Worm (Caenorhabditis elegans) whole organism, L4 larva: ENCODE data around the gene npr-17.
A peak's percentile ranks its signal among the peaks of the same experiment; 100 is the strongest.

Source experiments
- D1046.2 ChIP-seq: fragments of 200-800 bp; sonication (Bioruptor generic); IDR thresholded peaks from 2 replicates; pipeline ENCODE4 v1.3.6; 2022; ENCODE audit warnings: missing genetic modification characterization, missing compliant biosample characterization
- F26F4.8 ChIP-seq: fragments of 200-800 bp; sonication (Bioruptor generic); conservative IDR thresholded peaks from 2 replicates; pipeline ENCODE4 v1.3.6; 2022; ENCODE audit warnings: missing genetic modification characterization, missing compliant biosample characterization
- F37D6.2 ChIP-seq: sonication (generic microtip); optimal IDR thresholded peaks from 2 replicates; lab custom pipeline; 2016; ENCODE audit warnings: mild to moderate bottlenecking, missing genetic modification characterization, missing compliant biosample characterization
- ZK546.5 ChIP-seq, 2 experiments: sonication (generic microtip); optimal IDR thresholded peaks; 2 replicates each; lab custom pipeline; 2017; ENCODE audit warnings: missing biosample characterization in 2 of 2, missing genetic modification characterization in 2 of 2
- aha-1 ChIP-seq: fragments of 150-350 bp; peaks from one replicate; lab custom pipeline; 2014; ENCODE audit warnings: missing biosample characterization, missing genetic modification characterization
- ama-1 ChIP-seq: fragments of 150-350 bp; optimal IDR thresholded peaks from 2 replicates; lab custom pipeline; 2014; ENCODE audit warnings: inconsistent platforms, mixed read lengths
- arid-1 ChIP-seq: fragments of 200-800 bp; sonication (Bioruptor generic); conservative IDR thresholded peaks from 2 replicates; pipeline ENCODE4 v1.3.6; 2022; ENCODE audit warnings: missing genetic modification reagents, missing genetic modification characterization, missing compliant biosample characterization
- ceh-82 ChIP-seq: sonication (generic microtip); optimal IDR thresholded peaks from 2 replicates; lab custom pipeline; 2017; ENCODE audit warnings: missing biosample characterization, missing genetic modification characterization
- ces-1 ChIP-seq: fragments of 150-350 bp; sonication (generic microtip); optimal IDR thresholded peaks from 4 replicates; lab custom pipeline; 2014; ENCODE audit warnings: missing biosample characterization, missing genetic modification reagents, missing genetic modification characterization
- daf-16 ChIP-seq, 3 experiments: sonication (generic microtip); optimal IDR thresholded peaks; 2 replicates each; lab custom pipeline; 2016 to 2017; ENCODE audit warnings: missing genetic modification characterization in 3 of 3, missing genetic modification reagents in 3 of 3, mild to moderate bottlenecking in 2 of 3, missing compliant biosample characterization in 2 of 3, missing biosample characterization in 1 of 3, moderate library complexity in 1 of 3
- daf-8 ChIP-seq: fragments of 200-800 bp; sonication (Bioruptor generic); IDR thresholded peaks from 2 replicates; pipeline ENCODE4 v1.3.6; 2022; ENCODE audit warnings: missing genetic modification characterization, missing compliant biosample characterization
- dmd-8 ChIP-seq: fragments of 200-800 bp; sonication (Bioruptor generic); IDR thresholded peaks from 2 replicates; pipeline ENCODE4 v1.3.6; 2022; ENCODE audit warnings: missing genetic modification characterization, missing compliant biosample characterization
- dpl-1 ChIP-seq: fragments of 150-350 bp; optimal IDR thresholded peaks from 2 replicates; lab custom pipeline; 2014; ENCODE audit warnings: missing biosample characterization, missing genetic modification reagents, missing genetic modification characterization
- duxl-1 ChIP-seq: sonication (generic microtip); optimal IDR thresholded peaks from 2 replicates; lab custom pipeline; 2016; ENCODE audit warnings: mild to moderate bottlenecking, missing genetic modification characterization, moderate library complexity, missing compliant biosample characterization; ENCODE audit not compliant: poor library complexity
- dve-1 ChIP-seq: sonication (generic microtip); optimal IDR thresholded peaks from 2 replicates; lab custom pipeline; 2017; ENCODE audit warnings: antibody characterized with exemption, mild to moderate bottlenecking, missing genetic modification characterization, missing compliant biosample characterization; ENCODE audit not compliant: insufficient read depth
- egl-43 ChIP-seq: fragments of 200-800 bp; sonication (Bioruptor generic); IDR thresholded peaks from 2 replicates; pipeline ENCODE4 v1.3.6; 2022; ENCODE audit warnings: missing genetic modification reagents, missing genetic modification characterization, missing compliant biosample characterization
- fkh-10 ChIP-seq: fragments of 150-350 bp; optimal IDR thresholded peaks from 2 replicates; lab custom pipeline; 2014; ENCODE audit warnings: missing biosample characterization, missing genetic modification reagents, missing genetic modification characterization
- hlh-30 ChIP-seq: sonication (generic microtip); optimal IDR thresholded peaks from 2 replicates; lab custom pipeline; 2017; ENCODE audit warnings: antibody characterized with exemption, mild to moderate bottlenecking, missing genetic modification characterization, missing compliant biosample characterization; ENCODE audit not compliant: insufficient read depth
- hmg-1.1 ChIP-seq: fragments of 200-800 bp; sonication (Bioruptor generic); IDR thresholded peaks from 2 replicates; pipeline ENCODE4 v1.3.6; 2022; ENCODE audit warnings: missing genetic modification reagents, missing genetic modification characterization, missing compliant biosample characterization
- lim-7 ChIP-seq: fragments of 200-800 bp; sonication (Bioruptor generic); IDR thresholded peaks from 2 replicates; pipeline ENCODE4 v1.3.6; 2022; ENCODE audit warnings: missing genetic modification characterization, missing compliant biosample characterization
- lin-13 ChIP-seq: fragments of 150-350 bp; optimal IDR thresholded peaks from 2 replicates; lab custom pipeline; 2014; ENCODE audit warnings: missing biosample characterization, missing genetic modification reagents, missing genetic modification characterization
- lin-38 ChIP-seq: fragments of 200-800 bp; sonication (Bioruptor generic); IDR thresholded peaks from 2 replicates; pipeline ENCODE4 v1.3.6; 2022; ENCODE audit warnings: missing genetic modification reagents, missing genetic modification characterization, missing compliant biosample characterization
- lsy-2 ChIP-seq, 2 experiments: fragments of 150-350 bp in 1 of 2; sonication (generic microtip) in 1 of 2; optimal IDR thresholded peaks; 2 replicates each; lab custom pipeline; 2014 to 2017; ENCODE audit warnings: missing biosample characterization in 2 of 2, missing genetic modification characterization in 2 of 2
- mep-1 ChIP-seq: fragments of 150-350 bp; sonication (generic microtip); optimal IDR thresholded peaks from 3 replicates; lab custom pipeline; 2014; ENCODE audit warnings: missing biosample characterization, missing genetic modification characterization
- mes-2 ChIP-seq: sonication (generic microtip); optimal IDR thresholded peaks from 2 replicates; lab custom pipeline; 2016; ENCODE audit warnings: missing genotype, mild to moderate bottlenecking, missing genetic modification characterization, missing compliant biosample characterization; ENCODE audit not compliant: poor library complexity, severe bottlenecking
- mxl-2 ChIP-seq: fragments of 200-800 bp; sonication (Bioruptor generic); conservative IDR thresholded peaks from 2 replicates; pipeline ENCODE4 v1.3.6; 2022; ENCODE audit warnings: missing genetic modification reagents, missing genetic modification characterization, missing compliant biosample characterization
- nhr-10 ChIP-seq: fragments of 150-350 bp; optimal IDR thresholded peaks from 2 replicates; lab custom pipeline; 2014; ENCODE audit warnings: missing biosample characterization, missing genetic modification characterization
- nhr-25 ChIP-seq: sonication (generic microtip); optimal IDR thresholded peaks from 2 replicates; lab custom pipeline; 2017; ENCODE audit warnings: missing genetic modification characterization, mild to moderate bottlenecking, missing compliant biosample characterization, antibody characterized with exemption, moderate library complexity, borderline replicate concordance; ENCODE audit not compliant: insufficient read depth
- nhr-28 ChIP-seq: fragments of 150-350 bp; optimal IDR thresholded peaks from 2 replicates; lab custom pipeline; 2014; ENCODE audit warnings: missing biosample characterization, missing genetic modification characterization
- nhr-41 ChIP-seq: fragments of 200-800 bp; sonication (Bioruptor generic); IDR thresholded peaks from 2 replicates; pipeline ENCODE4 v1.3.6; 2022; ENCODE audit warnings: missing genetic modification reagents, missing genetic modification characterization, missing compliant biosample characterization
- nhr-6 ChIP-seq: fragments of 150-350 bp; optimal IDR thresholded peaks from 2 replicates; lab custom pipeline; 2014; ENCODE audit warnings: missing biosample characterization, missing genetic modification characterization
- nhr-77 ChIP-seq: fragments of 150-350 bp; optimal IDR thresholded peaks from 2 replicates; lab custom pipeline; 2014; ENCODE audit warnings: missing biosample characterization, missing genetic modification characterization
- pha-4 ChIP-seq, 2 experiments: fragments of 150-350 bp in 1 of 2; fragments of 200-800 bp in 1 of 2; sonication (Bioruptor generic) in 1 of 2; IDR thresholded peaks in 1 of 2; optimal IDR thresholded peaks in 1 of 2; 2 replicates each; pipeline versions ENCODE4 v1.3.6 to Lab custom; 2014 to 2022; ENCODE audit warnings: missing genetic modification characterization in 2 of 2, missing genetic modification reagents in 2 of 2, missing biosample characterization in 1 of 2, missing compliant biosample characterization in 1 of 2
- rbr-2 ChIP-seq: sonication (generic microtip); optimal IDR thresholded peaks from 2 replicates; lab custom pipeline; 2016; ENCODE audit warnings: missing genotype, missing genetic modification characterization, missing compliant biosample characterization
- sdz-12 ChIP-seq: fragments of 200-800 bp; sonication (Bioruptor generic); optimal IDR thresholded peaks from 2 replicates; lab custom pipeline; 2018; ENCODE audit warnings: mild to moderate bottlenecking, missing genetic modification characterization, missing compliant biosample characterization
- tra-1 ChIP-seq: fragments of 200-800 bp; sonication (Bioruptor generic); IDR thresholded peaks from 2 replicates; pipeline ENCODE4 v1.3.6; 2022; ENCODE audit warnings: missing genetic modification reagents, missing genetic modification characterization, missing compliant biosample characterization
- unc-39 ChIP-seq: sonication (generic microtip); optimal IDR thresholded peaks from 2 replicates; lab custom pipeline; 2017; ENCODE audit warnings: missing biosample characterization, missing genetic modification characterization
- unc-62 ChIP-seq, 3 experiments: fragments of 150-350 bp in 1 of 3; sonication (generic microtip); optimal IDR thresholded peaks in 2 of 3; peaks in 1 of 3; 1 replicate in 1 of 3; 2 replicates in 2 of 3; lab custom pipeline; 2014 to 2017; ENCODE audit warnings: missing biosample characterization in 3 of 3, missing genetic modification characterization in 3 of 3, missing genetic modification reagents in 3 of 3, missing genotype in 1 of 3
- zip-11 ChIP-seq: fragments of 200-800 bp; sonication (Bioruptor generic); IDR thresholded peaks from 2 replicates; pipeline ENCODE4 v1.3.6; 2022; ENCODE audit warnings: missing genetic modification characterization, missing compliant biosample characterization
- ztf-7 ChIP-seq: fragments of 150-350 bp; optimal IDR thresholded peaks from 2 replicates; lab custom pipeline; 2014; ENCODE audit warnings: missing biosample characterization, missing genetic modification characterization

Gene npr-17

ce11 chrIII:8029487-8029886, 33.2 kb upstream of the npr-17 start, which contains the start of gene F44B9.8:
TSS of gene F44B9.8 (minus strand) at chrIII:8029649.
- TF ChIP-seq rbr-2 (tag; lab: Kevin White, UChicago) (peak; percentile 40), tra-1 (GFP tag; lab: Robert Waterston, UW) (no peak), zip-11 (no peak), nhr-28 (tag; lab: Kevin White, UChicago) (peak; percentile 4), mep-1 (tag; lab: Kevin White, UChicago) (peak; percentile 74), nhr-10 (tag; lab: Kevin White, UChicago) (no peak), nhr-41 (no peak), pha-4 (GFP tag; IDR thresholded peaks at IDR 0.05; lab: Robert Waterston, UW) (no peak), pha-4 (tag; optimal IDR thresholded peaks at IDR 0.05; lab: Kevin White, UChicago) (no peak), dve-1 (peak; percentile 65), ama-1 (lab: Kevin White, UChicago) (no peak), duxl-1 (tag; lab: Kevin White, UChicago) (no peak), sdz-12 (GFP tag; lab: Kevin White, UChicago) (no peak), arid-1 (GFP tag; lab: Robert Waterston, UW) (no peak), ces-1 (GFP tag; lab: Kevin White, UChicago) (no peak), unc-62 (GFP tag; optimal IDR thresholded peaks at IDR 0.05 in 1 of 2; lab: Kevin White, UChicago) (no peak), unc-62 (tag; optimal IDR thresholded peaks at IDR 0.05; lab: Kevin White, UChicago) (no peak), dmd-8 (GFP tag; lab: Robert Waterston, UW) (no peak), hmg-1.1 (0 out of 2 replicates have a peak, but pooled peaks have one; percentile 47), daf-8 (GFP tag; lab: Robert Waterston, UW) (no peak), daf-16 (GFP tag; optimal IDR thresholded peaks at IDR 0.05; lab: Kevin White, UChicago) (no peak), daf-16 (tag; optimal IDR thresholded peaks at IDR 0.05; lab: Kevin White, UChicago) (no peak), lim-7 (no peak), aha-1 (peak; percentile 93), ceh-82 (tag; lab: Kevin White, UChicago) (no peak), lin-13 (GFP tag; lab: Kevin White, UChicago) (no peak), egl-43 (GFP tag; lab: Robert Waterston, UW) (no peak), F37D6.2 (tag; lab: Kevin White, UChicago) (no peak), nhr-25 (no peak), lsy-2 (tag; optimal IDR thresholded peaks at IDR 0.05; lab: Kevin White, UChicago) (peak in 1 of 2 experiments; percentile 86), D1046.2 (GFP tag; lab: Robert Waterston, UW) (no peak), dpl-1 (GFP tag; lab: Kevin White, UChicago) (peak; percentile 87), nhr-77 (tag; lab: Kevin White, UChicago) (peak; percentile 2), lin-38 (no peak), ZK546.5 (tag; optimal IDR thresholded peaks at IDR 0.05; lab: Kevin White, UChicago) (no peak), nhr-6 (tag; lab: Kevin White, UChicago) (peak; percentile 5), mxl-2 (GFP tag; lab: Robert Waterston, UW) (no peak), fkh-10 (no peak), mes-2 (tag; lab: Kevin White, UChicago) (peak; percentile 84), hlh-30 (tag; lab: Kevin White, UChicago) (peak; percentile 52), unc-39 (tag; lab: Kevin White, UChicago) (no peak)
- TF ChIP-seq, all 104 proteins: peak for 12

DNA sequence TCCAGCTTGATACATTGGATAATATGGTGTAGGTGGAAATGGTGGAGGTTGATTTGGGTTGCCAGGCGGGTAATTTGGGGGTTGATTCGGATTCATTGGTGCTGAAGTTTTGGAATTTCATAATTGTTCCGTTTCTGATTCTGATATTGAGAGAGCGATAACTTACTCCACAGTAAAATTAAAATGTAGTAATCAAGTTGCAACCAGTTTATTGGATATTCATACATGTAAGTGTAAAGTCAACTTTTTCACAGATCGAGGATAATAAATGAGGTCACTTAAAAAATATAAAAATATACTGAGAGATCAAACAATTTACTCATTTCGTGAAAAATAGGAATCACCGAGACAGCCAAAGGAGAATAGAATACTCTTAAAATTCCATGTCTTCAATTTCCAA, 31.7 kb upstream of the npr-17 start, which contains the start of gene mdt-30:
mdt-30 (minus strand) TSS at position 101 of the 400 bp plus-strand sequence.
- TF ChIP-seq F26F4.8 (GFP tag; lab: Robert Waterston, UW) (no peak), ztf-7 (tag; lab: Kevin White, UChicago) (no peak), aha-1 (peak; percentile 28)
